Worm (Caenorhabditis elegans) whole organism, L4 larva: ENCODE measurements around the gene scl-20.

Experiments
- ctbp-1 ChIP-seq: fragments of 200-800 bp; sonication (Bioruptor generic); IDR thresholded peaks from 2 replicates; pipeline ENCODE4 v1.3.6; 2022; ENCODE audit warnings: missing genetic modification reagents, missing genetic modification characterization, missing compliant biosample characterization
- dpl-1 ChIP-seq: fragments of 150-350 bp; optimal IDR thresholded peaks from 2 replicates; lab custom pipeline; 2014; ENCODE audit warnings: missing biosample characterization, missing genetic modification reagents, missing genetic modification characterization
- madf-5 ChIP-seq, 2 experiments: fragments of 200-800 bp; sonication (Bioruptor generic); IDR thresholded peaks; 2 replicates each; pipeline ENCODE4 v1.3.6; 2022; ENCODE audit warnings: missing compliant biosample characterization in 2 of 2, missing genetic modification characterization in 2 of 2
- mdt-29 ChIP-seq: fragments of 200-800 bp; sonication (Bioruptor generic); IDR thresholded peaks from 2 replicates; pipeline ENCODE4 v1.3.6; 2022; ENCODE audit warnings: missing genetic modification reagents, missing genetic modification characterization, missing compliant biosample characterization
- nhr-11 ChIP-seq: fragments of 150-350 bp; optimal IDR thresholded peaks from 2 replicates; lab custom pipeline; 2014; ENCODE audit warnings: missing biosample characterization, missing genetic modification characterization
- nhr-77 ChIP-seq: fragments of 150-350 bp; optimal IDR thresholded peaks from 2 replicates; lab custom pipeline; 2014; ENCODE audit warnings: missing biosample characterization, missing genetic modification characterization
- pha-4 ChIP-seq, 2 experiments: fragments of 150-350 bp in 1 of 2; fragments of 200-800 bp in 1 of 2; sonication (Bioruptor generic) in 1 of 2; IDR thresholded peaks in 1 of 2; optimal IDR thresholded peaks in 1 of 2; 2 replicates each; pipeline versions ENCODE4 v1.3.6 to Lab custom; 2014 to 2022; ENCODE audit warnings: missing genetic modification characterization in 2 of 2, missing genetic modification reagents in 2 of 2, missing biosample characterization in 1 of 2, missing compliant biosample characterization in 1 of 2
- spr-3 ChIP-seq: fragments of 200-800 bp; sonication (Bioruptor generic); optimal IDR thresholded peaks from 2 replicates; lab custom pipeline; 2018; ENCODE audit warnings: mild to moderate bottlenecking, missing genetic modification characterization, missing compliant biosample characterization
- tra-1 ChIP-seq: fragments of 200-800 bp; sonication (Bioruptor generic); IDR thresholded peaks from 2 replicates; pipeline ENCODE4 v1.3.6; 2022; ENCODE audit warnings: missing genetic modification reagents, missing genetic modification characterization, missing compliant biosample characterization
- zag-1 ChIP-seq: fragments of 150-350 bp; optimal IDR thresholded peaks from 2 replicates; lab custom pipeline; 2014; ENCODE audit warnings: missing biosample characterization, missing genetic modification characterization
- zip-2 ChIP-seq: fragments of 150-350 bp; optimal IDR thresholded peaks from 2 replicates; lab custom pipeline; 2014; ENCODE audit warnings: missing biosample characterization, missing genetic modification characterization
- ztf-11 ChIP-seq: fragments of 150-350 bp; optimal IDR thresholded peaks from 2 replicates; lab custom pipeline; 2014; ENCODE audit warnings: missing biosample characterization, missing genetic modification characterization

ce11 chrV:18769902-18770301, 35.6 kb upstream of the scl-20 start:
- no peak for TF ChIP-seq madf-5 (GFP tag; IDR thresholded peaks at IDR 0.05; lab: Robert Waterston, UW)
- TF ChIP-seq mdt-29 (GFP tag; lab: Robert Waterston, UW): no peak
- no peak for TF ChIP-seq dpl-1 (GFP tag; lab: Kevin White, UChicago)
- no peak for TF ChIP-seq tra-1 (GFP tag; lab: Robert Waterston, UW)
- no peak for TF ChIP-seq nhr-77 (tag; lab: Kevin White, UChicago)
- no peak for TF ChIP-seq zag-1 (tag; lab: Kevin White, UChicago)
- TF ChIP-seq zip-2 (tag; lab: Kevin White, UChicago): no peak
- TF ChIP-seq spr-3: no peak
- TF ChIP-seq nhr-11 (tag; lab: Kevin White, UChicago): no peak
- no peak for TF ChIP-seq pha-4 (GFP tag; IDR thresholded peaks at IDR 0.05; lab: Robert Waterston, UW)
- no peak for TF ChIP-seq pha-4 (tag; optimal IDR thresholded peaks at IDR 0.05; lab: Kevin White, UChicago)
- no peak for TF ChIP-seq ctbp-1
- TF ChIP-seq ztf-11 (tag; lab: Kevin White, UChicago): no peak
